Worm (Caenorhabditis elegans) whole organism, L2 larva: ENCODE measurements around the gene eak-4.

Source experiments
- alr-1 ChIP-seq: fragments of 150-350 bp; optimal IDR thresholded peaks from 2 replicates; lab custom pipeline; 2014; ENCODE audit warnings: missing biosample characterization, missing genetic modification characterization
- aly-2 ChIP-seq: fragments of 150-350 bp; optimal IDR thresholded peaks from 2 replicates; lab custom pipeline; 2014; ENCODE audit warnings: missing biosample characterization, missing genetic modification characterization
- ceh-82 ChIP-seq: fragments of 150-350 bp; optimal IDR thresholded peaks from 2 replicates; lab custom pipeline; 2014; ENCODE audit warnings: missing biosample characterization, missing genetic modification characterization
- nhr-12 ChIP-seq: fragments of 150-350 bp; optimal IDR thresholded peaks from 2 replicates; lab custom pipeline; 2014; ENCODE audit warnings: missing biosample characterization, missing genetic modification characterization
- nhr-77 ChIP-seq: fragments of 150-350 bp; optimal IDR thresholded peaks from 2 replicates; lab custom pipeline; 2014; ENCODE audit warnings: missing biosample characterization, missing genetic modification characterization

- no peak for TF ChIP-seq nhr-12 (tag; lab: Kevin White, UChicago)
- TF ChIP-seq aly-2 (tag; lab: Kevin White, UChicago) = no peak
- no peak for TF ChIP-seq alr-1
- no peak for TF ChIP-seq nhr-77 (tag; lab: Kevin White, UChicago)
- no peak for TF ChIP-seq ceh-82 (tag; lab: Kevin White, UChicago)
Measured at ce11 chrIV:12542011-12542410, 16.7 kb upstream of the eak-4 start, which contains the start of gene ham-1.
